Fruit fly (Drosophila melanogaster): ENCODE measurements around the gene CG11693.

CG11693 gene

DNA sequence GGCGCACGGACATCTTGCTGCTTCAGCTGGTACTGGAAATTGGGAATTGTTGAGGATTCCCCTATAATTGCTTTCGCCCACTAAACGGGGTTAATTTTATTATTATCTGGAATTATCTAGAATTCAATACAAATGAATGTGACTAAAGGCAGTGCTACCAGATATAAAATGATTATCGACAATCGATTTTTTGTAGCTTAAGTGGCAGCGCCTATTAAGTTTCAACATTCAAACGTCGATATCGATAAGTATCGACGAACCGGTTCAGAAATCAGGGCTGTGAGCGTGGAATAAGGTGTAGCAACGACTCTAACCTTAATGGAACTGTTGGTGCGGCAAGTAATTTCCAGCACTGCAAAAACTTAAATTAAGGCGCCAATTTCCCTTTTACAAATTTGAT is 5.5 kb downstream of the CG11693 start, which contains the start of gene Sgt1 (continued):
- TF ChIP-seq CG12942 (GFP tag; optimal IDR thresholded peaks at IDR 0.05) (peak; percentile 18), CG14965 (GFP tag; optimal IDR thresholded peaks at IDR 0.05; ENCODE audit: borderline replicate concordance) (no peak), CG4854 (GFP tag; optimal IDR thresholded peaks at IDR 0.05) (peak; percentile 6), CG4730 (GFP tag; IDR thresholded peaks at IDR 0.05) (no peak), Scr (GFP tag; IDR thresholded peaks at IDR 0.05; ENCODE audit: partially characterized antibody) (peak; percentile 75), Ravus (GFP tag; IDR thresholded peaks at IDR 0.05) (no peak), ewg (GFP tag; optimal IDR thresholded peaks at IDR 0.05) (no peak), ftz-f1 (GFP tag; optimal IDR thresholded peaks at IDR 0.05) (no peak), B-H2 (GFP tag; optimal IDR thresholded peaks at IDR 0.05) (peak; percentile 88), Sox100B (GFP tag; optimal IDR thresholded peaks at IDR 0.05) (no peak), CG32532 (GFP tag; IDR thresholded peaks at IDR 0.05) (0 out of 2 replicates have a peak, but pooled peaks have one; percentile 4), CG4282 (GFP tag; optimal IDR thresholded peaks at IDR 0.05) (peak; percentile 14), ase (GFP tag; IDR thresholded peaks at IDR 0.05) (no peak), ab (GFP tag; optimal IDR thresholded peaks at IDR 0.05) (peak; percentile 10), Six4 (GFP tag; optimal IDR thresholded peaks at IDR 0.05) (peak; percentile 6), CG13424 (tag; optimal IDR thresholded peaks at IDR 0.05) (peak; percentile 4), BEAF-32 (GFP tag; optimal IDR thresholded peaks at IDR 0.05) (peak; percentile 78), CG12236 (GFP tag; optimal IDR thresholded peaks at IDR 0.05) (no peak), vfl (GFP tag; optimal IDR thresholded peaks at IDR 0.05) (peak; percentile 72), klu (GFP tag; IDR thresholded peaks at IDR 0.05) (no peak), CG9817 (tag; optimal IDR thresholded peaks at IDR 0.05) (peak; percentile 38), mld (GFP tag; IDR thresholded peaks at IDR 0.05; ENCODE audit: partially characterized antibody) (peak; percentile 88), slbo (GFP tag; IDR thresholded peaks at IDR 0.05) (peak; percentile 71), bowl (GFP tag; IDR thresholded peaks at IDR 0.05) (no peak), CG9215 (GFP tag; IDR thresholded peaks at IDR 0.05) (no peak), CG8281 (tag; optimal IDR thresholded peaks at IDR 0.05) (no peak), Atf3 (GFP tag; optimal IDR thresholded peaks at IDR 0.05) (no peak), luna (GFP tag; optimal IDR thresholded peaks at IDR 0.05) (no peak), lola (GFP tag; optimal IDR thresholded peaks at IDR 0.05) (no peak), CG8388 (GFP tag; optimal IDR thresholded peaks at IDR 0.05) (no peak), Stat92E (GFP tag; optimal IDR thresholded peaks at IDR 0.05) (peak in 1 of 3 experiments; percentile 86), CG17612 (GFP tag; IDR thresholded peaks at IDR 0.05) (no peak), ro (GFP tag; IDR thresholded peaks at IDR 0.05) (no peak), CG18476 (GFP tag; optimal IDR thresholded peaks at IDR 0.05) (no peak), CG34422 (GFP tag; IDR thresholded peaks at IDR 0.05) (no peak), E2f2 (GFP tag; IDR thresholded peaks at IDR 0.05) (peak; percentile 100), zf30C (GFP tag; optimal IDR thresholded peaks at IDR 0.05) (no peak), Bteb2 (GFP tag; optimal IDR thresholded peaks at IDR 0.05) (peak; percentile 18), CG18011 (GFP tag; optimal IDR thresholded peaks at IDR 0.05) (no peak), Myb (GFP tag; optimal IDR thresholded peaks at IDR 0.05) (peak; percentile 78), en (GFP tag; optimal IDR thresholded peaks at IDR 0.05) (no peak), MBD-R2 (GFP tag; IDR thresholded peaks at IDR 0.05) (peak; percentile 54), wdn (GFP tag; IDR thresholded peaks at IDR 0.05) (no peak), Neu2 (GFP tag; optimal IDR thresholded peaks at IDR 0.05; ENCODE audit: borderline replicate concordance) (no peak), Trl (optimal IDR thresholded peaks at IDR 0.05) (no peak), Trl (GFP tag; optimal IDR thresholded peaks at IDR 0.05) (peak; percentile 63), CG43689 (GFP tag; IDR thresholded peaks at IDR 0.05) (no peak), pros (GFP tag; optimal IDR thresholded peaks at IDR 0.05) (no peak), org-1 (GFP tag; optimal IDR thresholded peaks at IDR 0.05) (no peak), run (tag; optimal IDR thresholded peaks at IDR 0.05) (no peak), D19B (GFP tag; optimal IDR thresholded peaks at IDR 0.05) (no peak), zfh2 (GFP tag; optimal IDR thresholded peaks at IDR 0.05) (peak; percentile 79)

Measured in whole organism, embryonic.